Worm (Caenorhabditis elegans): ENCODE measurements around the gene col-150.

ce11 chrV:10280112-10280511, 14.3 kb downstream of the col-150 start:
- TF ChIP-seq fkh-10 (GFP tag; optimal IDR thresholded peaks at IDR 0.05), result no peak
- TF ChIP-seq nhr-76 (tag; optimal IDR thresholded peaks at IDR 0.05), result no peak
